Fruit fly (Drosophila melanogaster): ENCODE results near the gene CycH.

CycH gene

DNA sequence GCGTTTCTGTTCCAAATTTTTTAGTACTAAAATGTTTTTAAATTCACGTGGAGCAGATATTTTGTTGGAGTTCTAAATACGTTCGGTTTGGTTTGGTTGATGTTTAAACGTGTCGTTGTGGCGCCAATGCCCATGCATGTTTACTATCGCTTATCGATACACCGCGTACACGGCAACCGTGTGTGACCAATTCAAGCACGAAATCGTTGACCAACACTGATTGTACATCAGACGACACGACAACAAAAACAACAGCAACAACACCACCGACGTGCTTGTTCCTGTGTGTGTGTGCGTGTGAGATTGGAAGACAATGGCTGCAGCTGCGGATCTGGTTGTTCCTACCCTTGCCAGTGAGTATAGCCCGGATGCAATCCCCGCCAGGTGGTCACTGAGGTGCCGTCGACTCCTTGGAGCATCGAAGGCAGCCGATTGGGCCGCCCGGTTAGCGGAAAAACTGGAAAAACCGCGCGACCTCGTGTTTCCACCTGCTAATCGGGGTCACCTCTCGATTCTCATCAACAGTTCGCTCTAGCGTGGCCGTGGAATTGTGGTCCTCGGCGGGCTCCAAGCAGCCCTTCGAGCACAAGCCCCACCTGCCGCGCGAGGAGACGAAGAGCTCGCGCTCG, 3.0 kb downstream of the CycH start, which contains the start of gene eIF2A (continued):
- peak; percentile 80 for TF ChIP-seq amos (GFP tag; IDR thresholded peaks at IDR 0.05; ENCODE audit: partially characterized antibody)
- peak; percentile 37 for TF ChIP-seq CG12744 (GFP tag; optimal IDR thresholded peaks at IDR 0.05)
- TF ChIP-seq CG1792 (GFP tag; optimal IDR thresholded peaks at IDR 0.05) = peak; percentile 44
- peak; percentile 62 for TF ChIP-seq cas (GFP tag; IDR thresholded peaks at IDR 0.05)
- TF ChIP-seq CG16815 (GFP tag; optimal IDR thresholded peaks at IDR 0.05) = no peak
- peak; percentile 51 for TF ChIP-seq gcm2 (GFP tag; optimal IDR thresholded peaks at IDR 0.05)
- peak; percentile 85 for TF ChIP-seq CG13624 (GFP tag; optimal IDR thresholded peaks at IDR 0.05)
- TF ChIP-seq HLH4C (GFP tag; IDR thresholded peaks at IDR 0.05; ENCODE audit: partially characterized antibody) = peak; percentile 71
- 0 out of 2 replicates have a peak, but pooled peaks have one; percentile 29 for TF ChIP-seq stc (GFP tag; IDR thresholded peaks at IDR 0.05)
- TF ChIP-seq ase (GFP tag; IDR thresholded peaks at IDR 0.05) = no peak
- peak; percentile 92 for TF ChIP-seq CG1603 (tag; optimal IDR thresholded peaks at IDR 0.05)
- TF ChIP-seq Antp (GFP tag; optimal IDR thresholded peaks at IDR 0.05) = peak; percentile 78
- peak; percentile 97 for TF ChIP-seq YL-1 (GFP tag; optimal IDR thresholded peaks at IDR 0.05)
- TF ChIP-seq HLH54F (GFP tag; optimal IDR thresholded peaks at IDR 0.05) = peak; percentile 77
- TF ChIP-seq Abd-B (GFP tag; optimal IDR thresholded peaks at IDR 0.05) = no peak
- TF ChIP-seq CG12299 (tag; optimal IDR thresholded peaks at IDR 0.05) = no peak
- no peak for TF ChIP-seq CG10462 (GFP tag; optimal IDR thresholded peaks at IDR 0.05)
- no peak for TF ChIP-seq jigr1 (GFP tag; IDR thresholded peaks at IDR 0.05)
- peak; percentile 72 for TF ChIP-seq hbn (GFP tag; IDR thresholded peaks at IDR 0.05; ENCODE audit: partially characterized antibody)
- peak; percentile 55 for TF ChIP-seq twi (tag; optimal IDR thresholded peaks at IDR 0.05)
- TF ChIP-seq CG32772 (GFP tag; IDR thresholded peaks at IDR 0.05) = 0 out of 2 replicates have a peak, but pooled peaks have one; percentile 22
- 0 out of 3 replicates have a peak, but pooled peaks have one; percentile 58 for TF ChIP-seq mld (GFP tag; IDR thresholded peaks at IDR 0.05; ENCODE audit: partially characterized antibody)
- TF ChIP-seq wdn (GFP tag; IDR thresholded peaks at IDR 0.05) = no peak
- TF ChIP-seq Dek (tag; optimal IDR thresholded peaks at IDR 0.05) = no peak
- no peak for TF ChIP-seq CG4404 (GFP tag; IDR thresholded peaks at IDR 0.05)
- TF ChIP-seq Lhr (GFP tag; optimal IDR thresholded peaks at IDR 0.05) = peak; percentile 79
- TF ChIP-seq oc (tag; optimal IDR thresholded peaks at IDR 0.05) = no peak
- no peak for TF ChIP-seq Hey (tag; optimal IDR thresholded peaks at IDR 0.05)
- TF ChIP-seq MBD-R2 (GFP tag; IDR thresholded peaks at IDR 0.05) = peak; percentile 88
- no peak for TF ChIP-seq en (GFP tag; optimal IDR thresholded peaks at IDR 0.05)
- TF ChIP-seq bbx (GFP tag; IDR thresholded peaks at IDR 0.05; ENCODE audit: partially characterized antibody) = peak; percentile 88
- no peak for TF ChIP-seq Tbp (GFP tag; optimal IDR thresholded peaks at IDR 0.05)
- TF ChIP-seq sug (tag; optimal IDR thresholded peaks at IDR 0.05) = peak; percentile 80
- peak; percentile 90 for TF ChIP-seq CG13287 (GFP tag; IDR thresholded peaks at IDR 0.05; ENCODE audit: partially characterized antibody)
- no peak for TF ChIP-seq CG8359 (GFP tag; optimal IDR thresholded peaks at IDR 0.05; ENCODE audit: borderline replicate concordance)
- TF ChIP-seq HHEX (GFP tag; optimal IDR thresholded peaks at IDR 0.05) = peak; percentile 34
- peak; percentile 27 for TF ChIP-seq cwo (GFP tag; optimal IDR thresholded peaks at IDR 0.05)
- peak; percentile 24; the same call in 1 of the 2 replicates for TF ChIP-seq CG14441 (GFP tag; IDR thresholded peaks at IDR 0.05)
- peak; percentile 85 for TF ChIP-seq trem (tag; optimal IDR thresholded peaks at IDR 0.05)
- TF ChIP-seq CG15479 (GFP tag; optimal IDR thresholded peaks at IDR 0.05) = no peak
- no peak for TF ChIP-seq gt (GFP tag; IDR thresholded peaks at IDR 0.05)
- peak; percentile 93 for TF ChIP-seq Ets97D (GFP tag; optimal IDR thresholded peaks at IDR 0.05)
- 0 out of 2 replicates have a peak, but pooled peaks have one; percentile 48 for TF ChIP-seq toy (GFP tag; IDR thresholded peaks at IDR 0.05)
- TF ChIP-seq onecut (GFP tag; IDR thresholded peaks at IDR 0.05) = no peak; the same call in 1 of the 2 replicates
- TF ChIP-seq sd (tag; optimal IDR thresholded peaks at IDR 0.05) = no peak
- TF ChIP-seq CG12071 (GFP tag; optimal IDR thresholded peaks at IDR 0.05) = peak; percentile 58
- no peak for TF ChIP-seq lov (optimal IDR thresholded peaks at IDR 0.05)
- peak; percentile 73; the same call in 1 of the 3 replicates for TF ChIP-seq lov (GFP tag; IDR thresholded peaks at IDR 0.05)
- peak; percentile 77 for TF ChIP-seq NfI (GFP tag; optimal IDR thresholded peaks at IDR 0.05)

All from whole organism, embryonic.